Worm (Caenorhabditis elegans) whole organism, L3 larva: ENCODE data around the gene attf-5.

ENCODE experiments used
- ama-1 ChIP-seq: fragments of 150-350 bp; optimal IDR thresholded peaks from 2 replicates; lab custom pipeline; 2018
- egl-27 ChIP-seq: sonication (generic microtip); optimal IDR thresholded peaks from 4 replicates; lab custom pipeline; 2017; ENCODE audit warnings: missing biosample characterization, missing genetic modification reagents, missing genetic modification characterization
- elt-3 ChIP-seq, 3 experiments: fragments of 150-350 bp in 1 of 3; sonication (generic microtip) in 2 of 3; optimal IDR thresholded peaks; 2 replicates in 2 of 3; 4 replicates in 1 of 3; lab custom pipeline; 2014 to 2017; ENCODE audit warnings: missing biosample characterization in 3 of 3, missing genetic modification characterization in 3 of 3
- fkh-2 ChIP-seq: fragments of 150-350 bp; optimal IDR thresholded peaks from 2 replicates; lab custom pipeline; 2014; ENCODE audit warnings: missing biosample characterization, missing genetic modification reagents, missing genetic modification characterization
- fos-1 ChIP-seq: fragments of 150-350 bp; optimal IDR thresholded peaks from 2 replicates; lab custom pipeline; 2014; ENCODE audit warnings: missing biosample characterization, missing genetic modification characterization
- jun-1 ChIP-seq: fragments of 150-350 bp; optimal IDR thresholded peaks from 2 replicates; lab custom pipeline; 2014; ENCODE audit warnings: missing biosample characterization, missing genetic modification reagents, missing genetic modification characterization
- lin-15B ChIP-seq: fragments of 150-350 bp; optimal IDR thresholded peaks from 2 replicates; lab custom pipeline; 2014; ENCODE audit warnings: missing biosample characterization, missing genetic modification characterization
- lin-39 ChIP-seq: fragments of 150-350 bp; optimal IDR thresholded peaks from 2 replicates; lab custom pipeline; 2018; ENCODE audit warnings: missing biosample characterization, missing genetic modification reagents, missing genetic modification characterization
- nhr-11 ChIP-seq: fragments of 150-350 bp; optimal IDR thresholded peaks from 2 replicates; lab custom pipeline; 2014; ENCODE audit warnings: missing biosample characterization, missing genetic modification characterization
- nhr-25 ChIP-seq: sonication (generic microtip); optimal IDR thresholded peaks from 2 replicates; lab custom pipeline; 2017; ENCODE audit warnings: missing biosample characterization, missing genetic modification characterization
- pha-4 ChIP-seq: fragments of 150-350 bp; optimal IDR thresholded peaks from 2 replicates; lab custom pipeline; 2014; ENCODE audit warnings: missing biosample characterization, missing genetic modification reagents, missing genetic modification characterization
- unc-62 ChIP-seq: fragments of 150-350 bp; sonication (generic microtip); optimal IDR thresholded peaks from 4 replicates; lab custom pipeline; 2014; ENCODE audit warnings: missing biosample characterization, missing genetic modification reagents, missing genetic modification characterization
- zag-1 ChIP-seq: fragments of 150-350 bp; optimal IDR thresholded peaks from 2 replicates; lab custom pipeline; 2014; ENCODE audit warnings: missing biosample characterization, missing genetic modification characterization

DNA sequence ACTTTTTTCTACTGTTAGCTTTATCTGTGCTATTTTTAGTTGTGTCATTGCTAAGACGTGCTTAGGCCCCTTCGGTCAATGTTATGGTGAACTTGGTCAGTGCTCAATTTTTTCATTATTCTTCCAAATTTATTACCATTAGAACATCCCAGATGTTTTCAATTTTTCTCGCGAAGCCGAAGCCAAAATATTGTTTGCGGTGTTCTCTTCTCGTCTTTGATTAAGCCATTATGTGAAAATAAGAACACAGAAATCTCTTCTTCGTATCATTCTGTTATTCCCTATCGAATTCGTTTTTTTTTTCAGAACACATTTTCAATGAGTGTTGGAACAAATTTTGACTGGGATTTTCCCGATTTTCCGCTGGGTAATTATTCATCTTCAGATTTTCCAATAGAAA, 14.3 kb downstream of the attf-5 start, which contains the start of gene gtr-1:
- TF ChIP-seq fos-1 (tag; lab: Kevin White, UChicago), result no peak
- no peak for TF ChIP-seq elt-3 (tag; optimal IDR thresholded peaks at IDR 0.05; lab: Kevin White, UChicago)
- no peak for TF ChIP-seq pha-4 (tag; lab: Kevin White, UChicago)
- TF ChIP-seq nhr-11 (tag; lab: Kevin White, UChicago), result no peak
- TF ChIP-seq zag-1, result no peak
- TF ChIP-seq nhr-25 (tag; lab: Kevin White, UChicago), result no peak
- no peak for TF ChIP-seq unc-62 (GFP tag; lab: Kevin White, UChicago)
- no peak for TF ChIP-seq lin-39 (tag; lab: Kevin White, UChicago)
- TF ChIP-seq fkh-2 (tag; lab: Kevin White, UChicago), result no peak
- no peak for TF ChIP-seq ama-1 (lab: Kevin White, UChicago)
- TF ChIP-seq jun-1 (tag; lab: Kevin White, UChicago), result no peak
- no peak for TF ChIP-seq egl-27 (tag; lab: Kevin White, UChicago)
- no peak for TF ChIP-seq lin-15B (tag; lab: Kevin White, UChicago)
